Fruit fly (Drosophila melanogaster): ENCODE data around the gene eag.
A peak's percentile ranks its signal among the peaks of the same experiment; 100 is the strongest.

eag gene

DNA sequence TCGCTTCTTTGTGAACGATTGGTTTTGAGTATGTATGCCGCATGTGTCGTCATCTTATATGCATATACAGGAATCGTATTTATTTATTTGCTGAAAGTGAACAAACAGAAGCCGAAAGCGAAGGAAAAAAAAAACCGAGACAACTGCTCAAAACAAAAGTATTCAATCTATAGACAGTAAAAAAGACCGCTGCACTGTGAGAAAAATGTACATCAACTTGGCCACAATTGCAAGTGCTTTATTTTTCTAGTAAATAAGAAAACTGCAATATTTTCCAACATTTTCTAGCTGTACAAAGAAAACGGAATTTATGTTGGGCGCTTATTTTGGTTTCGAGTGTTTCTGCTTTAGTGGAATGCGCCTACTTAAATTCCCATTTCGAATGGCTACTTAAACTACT is 71.6 kb downstream of the eag start (continued):
- TF ChIP-seq CG7271 (tag; optimal IDR thresholded peaks at IDR 0.05) (no peak), sob (GFP tag; IDR thresholded peaks at IDR 0.05) (no peak), nau (GFP tag; optimal IDR thresholded peaks at IDR 0.05) (no peak), Adf1 (GFP tag; IDR thresholded peaks at IDR 0.05) (no peak), sens-2 (GFP tag; IDR thresholded peaks at IDR 0.05) (no peak), Fer2 (tag; optimal IDR thresholded peaks at IDR 0.05) (no peak), repo (GFP tag; optimal IDR thresholded peaks at IDR 0.05) (no peak), z (GFP tag; IDR thresholded peaks at IDR 0.05) (0 out of 3 replicates have a peak, but pooled peaks have one; percentile 38), CG9797 (GFP tag; optimal IDR thresholded peaks at IDR 0.05) (no peak), inv (GFP tag; IDR thresholded peaks at IDR 0.05; ENCODE audit: partially characterized antibody) (no peak), mam (GFP tag; optimal IDR thresholded peaks at IDR 0.05) (no peak), ap (GFP tag; IDR thresholded peaks at IDR 0.05) (no peak), NfI (GFP tag; optimal IDR thresholded peaks at IDR 0.05) (no peak), CG9727 (GFP tag; optimal IDR thresholded peaks at IDR 0.05) (peak; percentile 1), Bteb2 (GFP tag; optimal IDR thresholded peaks at IDR 0.05) (no peak), HHEX (GFP tag; optimal IDR thresholded peaks at IDR 0.05) (no peak), CG1792 (GFP tag; optimal IDR thresholded peaks at IDR 0.05) (no peak), pfk (GFP tag; optimal IDR thresholded peaks at IDR 0.05) (no peak), gsb (GFP tag; IDR thresholded peaks at IDR 0.05) (no peak), CG11456 (GFP tag; IDR thresholded peaks at IDR 0.05) (no peak), E2f2 (GFP tag; IDR thresholded peaks at IDR 0.05) (no peak), Dip3 (GFP tag; optimal IDR thresholded peaks at IDR 0.05) (no peak), az2 (GFP tag; optimal IDR thresholded peaks at IDR 0.05) (no peak), Max (GFP tag; optimal IDR thresholded peaks at IDR 0.05) (no peak), tin (GFP tag; optimal IDR thresholded peaks at IDR 0.05) (no peak), sna (GFP tag; IDR thresholded peaks at IDR 0.05; ENCODE audit: partially characterized antibody) (no peak), cato (GFP tag; optimal IDR thresholded peaks at IDR 0.05; ENCODE audit: borderline replicate concordance) (no peak), br (optimal IDR thresholded peaks at IDR 0.05) (no peak), Ptx1 (GFP tag; IDR thresholded peaks at IDR 0.05) (peak; percentile 37; the same call in 1 of the 2 replicates), ATbp (GFP tag; optimal IDR thresholded peaks at IDR 0.05) (no peak), org-1 (GFP tag; optimal IDR thresholded peaks at IDR 0.05) (no peak), toy (GFP tag; IDR thresholded peaks at IDR 0.05) (no peak), zf30C (GFP tag; optimal IDR thresholded peaks at IDR 0.05) (peak; percentile 46), wor (GFP tag; IDR thresholded peaks at IDR 0.05) (0 out of 2 replicates have a peak, but pooled peaks have one; percentile 15), sug (tag; optimal IDR thresholded peaks at IDR 0.05) (no peak), CG15601 (tag; optimal IDR thresholded peaks at IDR 0.05) (no peak), Hsf (GFP tag; optimal IDR thresholded peaks at IDR 0.05) (no peak), nmo (GFP tag; optimal IDR thresholded peaks at IDR 0.05) (peak; percentile 24), zen (tag; optimal IDR thresholded peaks at IDR 0.05) (no peak), CG3065 (GFP tag; optimal IDR thresholded peaks at IDR 0.05) (no peak), ro (GFP tag; IDR thresholded peaks at IDR 0.05) (no peak), CG6272 (GFP tag; IDR thresholded peaks at IDR 0.05) (no peak), CG30403 (GFP tag; optimal IDR thresholded peaks at IDR 0.05) (peak; percentile 24), tll (GFP tag; optimal IDR thresholded peaks at IDR 0.05) (no peak), CG10209 (GFP tag; optimal IDR thresholded peaks at IDR 0.05) (no peak), zen2 (GFP tag; IDR thresholded peaks at IDR 0.05; ENCODE audit: partially characterized antibody) (no peak), CG12104 (GFP tag; optimal IDR thresholded peaks at IDR 0.05) (no peak), CG2678 (tag; optimal IDR thresholded peaks at IDR 0.05) (peak; percentile 17), prd (optimal IDR thresholded peaks at IDR 0.05) (no peak), prd (GFP tag; IDR thresholded peaks at IDR 0.05) (peak; percentile 49; the same call in 2 of the 3 replicates), CG8388 (GFP tag; optimal IDR thresholded peaks at IDR 0.05) (peak; percentile 14), CG15073 (GFP tag; optimal IDR thresholded peaks at IDR 0.05) (no peak)
